Worm (Caenorhabditis elegans) whole organism, L1 larva: ENCODE measurements around the gene Y69H2.17.

ENCODE experiments used
- blmp-1 ChIP-seq: fragments of 150-350 bp; optimal IDR thresholded peaks from 2 replicates; lab custom pipeline; 2014; ENCODE audit warnings: missing biosample characterization, missing genetic modification characterization
- elt-3 ChIP-seq, 6 experiments: fragments of 150-350 bp in 1 of 6; sonication (generic microtip); optimal IDR thresholded peaks; 2 replicates each; lab custom pipeline; 2017 to 2018; ENCODE audit warnings: missing biosample characterization in 6 of 6, missing genetic modification characterization in 6 of 6, inconsistent platforms in 1 of 6
- fos-1 ChIP-seq: fragments of 150-350 bp; optimal IDR thresholded peaks from 2 replicates; lab custom pipeline; 2014; ENCODE audit warnings: missing biosample characterization, missing genetic modification characterization
- lin-39 ChIP-seq: fragments of 150-350 bp; optimal IDR thresholded peaks from 2 replicates; lab custom pipeline; 2014; ENCODE audit warnings: missing biosample characterization, missing genetic modification reagents, missing genetic modification characterization

ce11 chrV:18711362-18711761 is 26.6 kb downstream of the Y69H2.17 start:
- no peak for TF ChIP-seq blmp-1 (tag; lab: Kevin White, UChicago)
- no peak for TF ChIP-seq lin-39 (tag; lab: Kevin White, UChicago)
- TF ChIP-seq elt-3 (tag; optimal IDR thresholded peaks at IDR 0.05; lab: Kevin White, UChicago) = no peak
- no peak for TF ChIP-seq fos-1
